Fruit fly (Drosophila melanogaster) whole organism, prepupa: ENCODE data around the gene CG15269.

Experiments
- CG11902 ChIP-seq: fragments of 200-800 bp; sonication (Bioruptor generic); optimal IDR thresholded peaks from 3 replicates; lab custom pipeline; 2016; ENCODE audit warnings: missing biosample characterization, missing genetic modification characterization
- Gug ChIP-seq: fragments of 200-800 bp; sonication (Bioruptor generic); IDR thresholded peaks from 2 replicates; pipeline ENCODE4 v1.3.6; 2022; ENCODE audit warnings: missing biosample characterization, missing genetic modification characterization
- net ChIP-seq: fragments of 200-800 bp; sonication (Bioruptor generic); optimal IDR thresholded peaks from 3 replicates; lab custom pipeline; 2016; ENCODE audit warnings: missing biosample characterization, missing genetic modification characterization

DNA sequence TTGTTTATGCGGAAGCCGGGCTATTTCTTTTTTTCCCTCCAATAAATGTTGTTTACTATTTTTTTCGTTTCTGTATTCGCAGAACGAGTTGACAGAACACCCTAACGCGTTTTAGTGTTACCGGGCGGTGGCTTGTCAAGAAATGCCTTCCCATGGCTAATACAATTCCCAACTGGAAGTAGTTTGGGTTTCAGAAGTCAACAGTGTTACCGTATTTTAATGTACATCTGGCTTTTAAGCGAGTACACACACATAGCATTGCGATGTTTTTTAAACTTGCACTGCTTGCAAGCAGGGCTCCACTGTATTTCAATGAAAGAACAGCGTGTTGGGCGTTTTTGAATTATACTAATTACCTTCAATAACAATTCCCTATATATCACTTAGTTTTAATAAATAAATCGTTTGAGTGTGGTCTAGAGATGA is 48.6 kb upstream of the CG15269 start, which contains the start of gene TfIIS:
- TF ChIP-seq CG11902 (GFP tag; lab: Kevin White, UChicago) (no peak), net (GFP tag; lab: Kevin White, UChicago) (no peak), Gug (GFP tag; lab: Robert Waterston, UW) (no peak)
